Worm (Caenorhabditis elegans) whole organism, L3 larva: ENCODE results near the gene Y46G5A.14.
A peak's percentile ranks its signal among the peaks of the same experiment; 100 is the strongest.

Experiments
- R02D3.7 ChIP-seq: fragments of 150-350 bp; optimal IDR thresholded peaks from 2 replicates; lab custom pipeline; 2014; ENCODE audit warnings: missing biosample characterization, missing genetic modification characterization
- ZK546.5 ChIP-seq: sonication (generic microtip); optimal IDR thresholded peaks from 2 replicates; lab custom pipeline; 2017; ENCODE audit warnings: missing biosample characterization, missing genetic modification characterization
- aly-2 ChIP-seq: fragments of 150-350 bp; optimal IDR thresholded peaks from 2 replicates; lab custom pipeline; 2014; ENCODE audit warnings: missing biosample characterization, missing genetic modification characterization
- ama-1 ChIP-seq: fragments of 150-350 bp; optimal IDR thresholded peaks from 2 replicates; lab custom pipeline; 2018
- ceh-16 ChIP-seq: sonication (generic microtip); optimal IDR thresholded peaks from 2 replicates; lab custom pipeline; 2017; ENCODE audit warnings: missing biosample characterization, missing genetic modification characterization
- ceh-28 ChIP-seq: fragments of 150-350 bp; optimal IDR thresholded peaks from 2 replicates; lab custom pipeline; 2014; ENCODE audit warnings: missing biosample characterization, missing genetic modification reagents, missing genetic modification characterization
- ceh-82 ChIP-seq: fragments of 150-350 bp; optimal IDR thresholded peaks from 2 replicates; lab custom pipeline; 2014; ENCODE audit warnings: missing biosample characterization, missing genetic modification characterization
- ceh-9 ChIP-seq: sonication (generic microtip); optimal IDR thresholded peaks from 2 replicates; lab custom pipeline; 2018; ENCODE audit warnings: missing biosample characterization, missing genetic modification characterization
- daf-12 ChIP-seq: fragments of 150-350 bp; optimal IDR thresholded peaks from 2 replicates; lab custom pipeline; 2014; ENCODE audit warnings: missing biosample characterization, missing genetic modification reagents, missing genetic modification characterization
- egl-27 ChIP-seq: sonication (generic microtip); optimal IDR thresholded peaks from 4 replicates; lab custom pipeline; 2017; ENCODE audit warnings: missing biosample characterization, missing genetic modification reagents, missing genetic modification characterization
- egl-5 ChIP-seq: fragments of 150-350 bp; optimal IDR thresholded peaks from 2 replicates; lab custom pipeline; 2017; ENCODE audit warnings: missing biosample characterization, missing genetic modification reagents, missing genetic modification characterization, inconsistent platforms
- elt-1 ChIP-seq: fragments of 150-350 bp; optimal IDR thresholded peaks from 2 replicates; lab custom pipeline; 2014; ENCODE audit warnings: missing biosample characterization, missing genetic modification characterization
- elt-2 ChIP-seq: sonication (generic microtip); optimal IDR thresholded peaks from 2 replicates; lab custom pipeline; 2016; ENCODE audit warnings: missing genetic modification reagents, mild to moderate bottlenecking, missing genetic modification characterization, missing compliant biosample characterization
- elt-3 ChIP-seq, 3 experiments: fragments of 150-350 bp in 1 of 3; sonication (generic microtip) in 2 of 3; optimal IDR thresholded peaks; 2 replicates in 2 of 3; 4 replicates in 1 of 3; lab custom pipeline; 2014 to 2017; ENCODE audit warnings: missing biosample characterization in 3 of 3, missing genetic modification characterization in 3 of 3
- eor-1 ChIP-seq, 2 experiments: fragments of 150-350 bp; optimal IDR thresholded peaks; 2 replicates each; lab custom pipeline; 2014 to 2018; ENCODE audit warnings: missing biosample characterization in 2 of 2, missing genetic modification characterization in 2 of 2
- fkh-10 ChIP-seq: sonication (generic microtip); optimal IDR thresholded peaks from 2 replicates; lab custom pipeline; 2017; ENCODE audit warnings: missing biosample characterization, missing genetic modification reagents, missing genetic modification characterization
- fkh-2 ChIP-seq: fragments of 150-350 bp; optimal IDR thresholded peaks from 2 replicates; lab custom pipeline; 2014; ENCODE audit warnings: missing biosample characterization, missing genetic modification reagents, missing genetic modification characterization
- fos-1 ChIP-seq: fragments of 150-350 bp; optimal IDR thresholded peaks from 2 replicates; lab custom pipeline; 2014; ENCODE audit warnings: missing biosample characterization, missing genetic modification characterization
- hmg-11 ChIP-seq: sonication (generic microtip); optimal IDR thresholded peaks from 2 replicates; lab custom pipeline; 2016; ENCODE audit warnings: missing genetic modification characterization, missing compliant biosample characterization
- jun-1 ChIP-seq: fragments of 150-350 bp; optimal IDR thresholded peaks from 2 replicates; lab custom pipeline; 2014; ENCODE audit warnings: missing biosample characterization, missing genetic modification reagents, missing genetic modification characterization
- lin-15B ChIP-seq: fragments of 150-350 bp; optimal IDR thresholded peaks from 2 replicates; lab custom pipeline; 2014; ENCODE audit warnings: missing biosample characterization, missing genetic modification characterization
- lsy-12 ChIP-seq: sonication (generic microtip); optimal IDR thresholded peaks from 2 replicates; lab custom pipeline; 2016; ENCODE audit warnings: mild to moderate bottlenecking, missing genetic modification characterization, missing compliant biosample characterization
- mdl-1 ChIP-seq: fragments of 150-350 bp; optimal IDR thresholded peaks from 2 replicates; lab custom pipeline; 2014; ENCODE audit warnings: missing biosample characterization, missing genetic modification characterization
- mml-1 ChIP-seq: fragments of 150-350 bp; sonication (generic microtip); optimal IDR thresholded peaks from 3 replicates; lab custom pipeline; 2014; ENCODE audit warnings: missing biosample characterization, missing genetic modification characterization
- nfya-1 ChIP-seq: sonication (generic microtip); optimal IDR thresholded peaks from 2 replicates; lab custom pipeline; 2017; ENCODE audit warnings: missing genetic modification characterization, mild to moderate bottlenecking, missing compliant biosample characterization, antibody characterized with exemption, moderate library complexity; ENCODE audit not compliant: insufficient read depth
- nhr-11 ChIP-seq: fragments of 150-350 bp; optimal IDR thresholded peaks from 2 replicates; lab custom pipeline; 2014; ENCODE audit warnings: missing biosample characterization, missing genetic modification characterization
- nhr-23 ChIP-seq: fragments of 150-350 bp; optimal IDR thresholded peaks from 2 replicates; lab custom pipeline; 2014; ENCODE audit warnings: missing biosample characterization, missing genetic modification reagents, missing genetic modification characterization
- nhr-237 ChIP-seq: fragments of 150-350 bp; optimal IDR thresholded peaks from 2 replicates; lab custom pipeline; 2014; ENCODE audit warnings: missing biosample characterization, missing genetic modification characterization
- nhr-25 ChIP-seq: sonication (generic microtip); optimal IDR thresholded peaks from 2 replicates; lab custom pipeline; 2017; ENCODE audit warnings: missing biosample characterization, missing genetic modification characterization
- nhr-28 ChIP-seq: fragments of 150-350 bp; optimal IDR thresholded peaks from 2 replicates; lab custom pipeline; 2014; ENCODE audit warnings: missing biosample characterization, missing genetic modification characterization
- nhr-43 ChIP-seq: sonication (generic microtip); optimal IDR thresholded peaks from 2 replicates; lab custom pipeline; 2016; ENCODE audit warnings: mild to moderate bottlenecking, missing genetic modification characterization, missing compliant biosample characterization; ENCODE audit not compliant: poor library complexity, severe bottlenecking
- nhr-76 ChIP-seq: fragments of 150-350 bp; sonication (generic microtip); optimal IDR thresholded peaks from 5 replicates; lab custom pipeline; 2014; ENCODE audit warnings: missing biosample characterization, missing genetic modification characterization
- nhr-77 ChIP-seq: fragments of 150-350 bp; optimal IDR thresholded peaks from 2 replicates; lab custom pipeline; 2014; ENCODE audit warnings: missing biosample characterization, missing genetic modification characterization
- pha-4 ChIP-seq: fragments of 150-350 bp; optimal IDR thresholded peaks from 2 replicates; lab custom pipeline; 2014; ENCODE audit warnings: missing biosample characterization, missing genetic modification reagents, missing genetic modification characterization
- pqm-1 ChIP-seq: fragments of 150-350 bp; optimal IDR thresholded peaks from 2 replicates; lab custom pipeline; 2017; ENCODE audit warnings: missing biosample characterization, missing genetic modification characterization, inconsistent platforms
- sea-2 ChIP-seq: fragments of 150-350 bp; sonication (generic microtip); optimal IDR thresholded peaks from 4 replicates; lab custom pipeline; 2014; ENCODE audit warnings: missing biosample characterization, missing genetic modification reagents, missing genetic modification characterization
- skn-1 ChIP-seq: fragments of 150-350 bp; optimal IDR thresholded peaks from 2 replicates; lab custom pipeline; 2014; ENCODE audit warnings: missing biosample characterization, missing genetic modification characterization
- snpc-4 ChIP-seq: fragments of 150-350 bp; optimal IDR thresholded peaks from 2 replicates; lab custom pipeline; 2014; ENCODE audit warnings: missing biosample characterization, missing genetic modification characterization
- tbx-2 ChIP-seq: sonication (generic microtip); optimal IDR thresholded peaks from 2 replicates; lab custom pipeline; 2016; ENCODE audit warnings: mild to moderate bottlenecking, missing genetic modification characterization, missing compliant biosample characterization
- unc-39 ChIP-seq: sonication (generic microtip); optimal IDR thresholded peaks from 4 replicates; lab custom pipeline; 2017; ENCODE audit warnings: missing biosample characterization, missing genetic modification characterization
- zag-1 ChIP-seq: fragments of 150-350 bp; optimal IDR thresholded peaks from 2 replicates; lab custom pipeline; 2014; ENCODE audit warnings: missing biosample characterization, missing genetic modification characterization
- ztf-11 ChIP-seq: fragments of 150-350 bp; optimal IDR thresholded peaks from 2 replicates; lab custom pipeline; 2014; ENCODE audit warnings: missing biosample characterization, missing genetic modification characterization

Gene Y46G5A.14

DNA sequence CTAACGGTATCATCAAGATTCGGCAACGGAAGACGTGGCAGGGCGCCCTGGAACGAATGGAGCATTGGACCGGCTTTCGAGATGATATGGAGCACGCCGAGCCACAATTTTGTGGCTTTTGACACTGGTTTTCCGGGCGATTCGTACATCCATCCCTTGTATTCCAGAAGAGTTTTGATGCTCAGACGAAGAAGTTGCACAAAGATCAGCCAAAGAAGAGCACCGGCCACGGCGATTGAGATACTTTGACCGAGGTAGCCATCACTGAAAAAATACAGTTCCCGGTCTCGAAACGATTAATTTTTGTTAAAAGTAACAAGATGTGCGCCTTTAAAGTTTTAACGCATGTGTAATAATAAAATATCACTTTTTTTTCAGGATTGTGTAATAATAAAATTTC, 20.7 kb downstream of the Y46G5A.14 start:
- no peak for TF ChIP-seq hmg-11 (tag; lab: Kevin White, UChicago)
- TF ChIP-seq skn-1 = no peak
- peak; percentile 47 for TF ChIP-seq lsy-12 (tag; lab: Kevin White, UChicago)
- TF ChIP-seq tbx-2 (tag; lab: Kevin White, UChicago) = peak; percentile 3
- TF ChIP-seq mdl-1 (tag; lab: Kevin White, UChicago) = no peak
- no peak for TF ChIP-seq nhr-25 (tag; lab: Kevin White, UChicago)
- peak; percentile 37 for TF ChIP-seq nhr-43 (tag; lab: Kevin White, UChicago)
- TF ChIP-seq ZK546.5 (tag; lab: Kevin White, UChicago) = no peak

DNA sequence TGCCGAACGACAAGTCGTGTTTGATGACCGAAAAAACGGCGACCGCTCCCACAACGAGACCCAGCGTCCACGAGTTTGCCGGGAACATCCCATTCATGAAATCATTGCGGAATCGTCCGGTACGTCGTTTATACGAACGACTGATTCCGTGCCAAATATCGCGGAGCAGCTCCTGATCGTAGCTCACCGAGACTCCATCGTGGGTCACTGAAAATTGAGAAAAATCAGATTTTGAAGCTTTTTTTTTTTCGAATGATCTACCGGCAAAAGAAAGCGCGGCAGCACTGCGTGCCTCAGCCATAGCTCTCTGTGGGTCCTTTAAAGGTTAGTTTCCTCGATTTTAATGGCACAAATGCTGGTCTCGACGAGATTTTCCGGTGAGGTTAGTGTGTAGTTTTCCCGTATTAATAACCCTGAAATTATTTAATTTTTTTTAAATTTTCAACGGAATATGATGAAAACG, 21.6 kb downstream of the Y46G5A.14 start, which contains the start of gene cpt-1:
TSS of gene cpt-1 (minus strand) at position 413 of the 463 bp plus-strand sequence.
- TF ChIP-seq nhr-237 (tag; lab: Kevin White, UChicago) (no peak), fkh-10 (no peak), nhr-43 (tag; lab: Kevin White, UChicago) (peak; percentile 23), ama-1 (lab: Kevin White, UChicago) (peak; percentile 12), elt-2 (peak; percentile 36)
- TF ChIP-seq, all 47 proteins: peak for 3

DNA sequence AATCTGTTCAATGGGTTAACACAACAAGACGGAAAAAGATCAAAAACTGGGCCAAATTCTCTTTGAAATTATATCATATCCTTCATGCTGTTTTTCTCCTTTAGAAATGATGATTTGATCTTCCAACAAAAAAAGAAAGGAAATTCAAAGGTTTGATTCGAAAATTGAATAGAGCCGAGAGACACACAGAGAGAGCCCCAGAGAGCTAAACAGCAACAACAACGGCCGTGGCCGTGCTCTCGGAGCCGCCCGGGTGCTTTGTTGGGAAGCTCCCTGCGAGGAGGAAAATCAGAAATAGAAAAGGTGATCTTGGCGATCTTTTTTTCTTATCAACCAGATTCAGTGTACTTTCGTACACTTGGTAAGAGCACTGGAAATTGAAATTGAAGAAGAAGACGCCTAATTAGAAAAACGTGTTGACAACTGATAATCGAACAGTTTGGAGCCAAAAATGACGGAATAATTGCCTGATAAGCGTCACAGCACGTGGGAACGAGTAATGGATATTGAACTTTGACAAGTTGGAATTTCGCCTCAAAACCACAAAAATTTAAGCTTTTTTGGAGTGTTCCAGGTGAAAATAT, 22.8 kb downstream of the Y46G5A.14 start:
- TF ChIP-seq fos-1 (tag; lab: Kevin White, UChicago) (no peak), ceh-28 (tag; lab: Kevin White, UChicago) (no peak), lin-15B (tag; lab: Kevin White, UChicago) (peak; percentile 8), zag-1 (tag; lab: Kevin White, UChicago) (no peak), pqm-1 (tag; lab: Kevin White, UChicago) (peak; percentile 94), nfya-1 (tag; lab: Kevin White, UChicago) (peak; percentile 6), snpc-4 (tag; lab: Kevin White, UChicago) (no peak), elt-2 (peak; percentile 88), fkh-2 (tag; lab: Kevin White, UChicago) (no peak), R02D3.7 (no peak), aly-2 (tag; lab: Kevin White, UChicago) (no peak), ZK546.5 (tag; lab: Kevin White, UChicago) (no peak), eor-1 (tag; optimal IDR thresholded peaks at IDR 0.05; lab: Kevin White, UChicago) (no peak), nhr-43 (tag; lab: Kevin White, UChicago) (peak; percentile 16), ama-1 (lab: Kevin White, UChicago) (peak; percentile 78), lsy-12 (tag; lab: Kevin White, UChicago) (no peak), daf-12 (tag; lab: Kevin White, UChicago) (no peak), egl-27 (tag; lab: Kevin White, UChicago) (no peak), nhr-25 (tag; lab: Kevin White, UChicago) (no peak), unc-39 (no peak), sea-2 (GFP tag; lab: Kevin White, UChicago) (no peak), tbx-2 (tag; lab: Kevin White, UChicago) (no peak), hmg-11 (tag; lab: Kevin White, UChicago) (peak; percentile 9), nhr-23 (tag; lab: Kevin White, UChicago) (no peak), ceh-9 (tag; lab: Kevin White, UChicago) (no peak), pha-4 (tag; lab: Kevin White, UChicago) (peak; percentile 54), fkh-10 (peak; percentile 34), nhr-76 (no peak), ztf-11 (no peak), nhr-11 (tag; lab: Kevin White, UChicago) (no peak), jun-1 (tag; lab: Kevin White, UChicago) (peak; percentile 57), ceh-82 (tag; lab: Kevin White, UChicago) (no peak), ceh-16 (tag; lab: Kevin White, UChicago) (no peak)

DNA sequence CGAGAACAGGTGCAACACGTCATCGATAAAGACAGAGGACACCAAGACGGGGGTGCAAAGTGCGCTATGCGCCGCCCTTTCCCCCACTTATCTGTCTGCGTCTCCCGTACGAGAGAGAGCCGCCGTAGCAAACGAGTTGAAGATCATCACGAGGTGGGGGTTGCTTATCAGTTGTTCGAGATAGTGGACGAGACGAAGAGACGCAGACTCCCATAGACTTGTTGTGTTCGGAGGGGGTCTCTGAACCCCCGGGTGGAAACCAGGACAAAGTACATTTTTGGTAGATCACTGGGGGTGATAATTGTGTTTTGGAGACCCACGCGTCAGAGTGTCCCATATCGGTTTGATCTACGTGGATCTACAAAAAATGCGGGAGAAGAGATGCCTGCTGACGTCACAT, 24.3 kb downstream of the Y46G5A.14 start:
- TF ChIP-seq nhr-25 (tag; lab: Kevin White, UChicago) = peak; percentile 87
- TF ChIP-seq unc-39 = no peak
- peak; percentile 96 for TF ChIP-seq nhr-43 (tag; lab: Kevin White, UChicago)
- TF ChIP-seq egl-5 (tag; lab: Kevin White, UChicago) = no peak
- TF ChIP-seq egl-27 (tag; lab: Kevin White, UChicago) = peak; percentile 58
- peak in 1 of 3 experiments; percentile 71 for TF ChIP-seq elt-3 (tag; optimal IDR thresholded peaks at IDR 0.05; lab: Kevin White, UChicago)
- TF ChIP-seq ama-1 (lab: Kevin White, UChicago) = no peak
- TF ChIP-seq ceh-82 (tag; lab: Kevin White, UChicago) = no peak
- TF ChIP-seq pha-4 (tag; lab: Kevin White, UChicago) = peak; percentile 82
- TF ChIP-seq elt-2 = peak; percentile 95
- TF ChIP-seq ceh-28 (tag; lab: Kevin White, UChicago) = peak; percentile 73
- no peak for TF ChIP-seq ceh-16 (tag; lab: Kevin White, UChicago)
- TF ChIP-seq fos-1 (tag; lab: Kevin White, UChicago) = peak; percentile 14
- peak; percentile 58 for TF ChIP-seq tbx-2 (tag; lab: Kevin White, UChicago)
- TF ChIP-seq pqm-1 (tag; lab: Kevin White, UChicago) = peak; percentile 94
- peak; percentile 87 for TF ChIP-seq jun-1 (tag; lab: Kevin White, UChicago)
- TF ChIP-seq snpc-4 (tag; lab: Kevin White, UChicago) = peak; percentile 48
- TF ChIP-seq nhr-77 (tag; lab: Kevin White, UChicago) = peak; percentile 11
- TF ChIP-seq mml-1 = no peak
- TF ChIP-seq lsy-12 (tag; lab: Kevin White, UChicago) = peak; percentile 71
- peak; percentile 68 for TF ChIP-seq elt-1 (tag; lab: Kevin White, UChicago)
- TF ChIP-seq ZK546.5 (tag; lab: Kevin White, UChicago) = no peak
- peak; percentile 2 for TF ChIP-seq hmg-11 (tag; lab: Kevin White, UChicago)
- TF ChIP-seq zag-1 (tag; lab: Kevin White, UChicago) = no peak
- TF ChIP-seq nhr-28 (tag; lab: Kevin White, UChicago) = peak; percentile 5
- peak; percentile 76 for TF ChIP-seq mdl-1 (tag; lab: Kevin White, UChicago)
